Fruit fly (Drosophila melanogaster): ENCODE results near the gene Utx.
A peak's percentile ranks its signal among the peaks of the same experiment; 100 is the strongest.

The Utx gene

dm6 chr2L:10232827-10233226 is 45.8 kb downstream of the Utx start:
- TF ChIP-seq fd85E (GFP tag; optimal IDR thresholded peaks at IDR 0.05) (no peak), CG8632 (GFP tag; optimal IDR thresholded peaks at IDR 0.05) (no peak), CG1621 (tag; optimal IDR thresholded peaks at IDR 0.05) (no peak)

dm6 chr2L:10232152-10232816 is 46.3 kb downstream of the Utx start, which contains the start of gene eEF1delta:
Gene eEF1delta, plus strand, starts transcription at chr2L:10232507.
- TF ChIP-seq CG8319 (GFP tag; optimal IDR thresholded peaks at IDR 0.05) (no peak), eg (GFP tag; IDR thresholded peaks at IDR 0.05) (no peak), svp (GFP tag) (no peak), CG6276 (GFP tag; optimal IDR thresholded peaks at IDR 0.05) (no peak), dsx (GFP tag; optimal IDR thresholded peaks at IDR 0.05; ENCODE audit: poor library complexity, severe bottlenecking) (no peak), vri (GFP tag; optimal IDR thresholded peaks at IDR 0.05) (no peak), spab (GFP tag; optimal IDR thresholded peaks at IDR 0.05) (no peak), Sox15 (GFP tag; optimal IDR thresholded peaks at IDR 0.05) (no peak), CG1621 (tag; optimal IDR thresholded peaks at IDR 0.05) (no peak), CG31627 (GFP tag; optimal IDR thresholded peaks at IDR 0.05) (no peak), Lpt (GFP tag; optimal IDR thresholded peaks at IDR 0.05) (no peak), CG11762 (GFP tag; optimal IDR thresholded peaks at IDR 0.05; ENCODE audit: insufficient read depth) (no peak), salr (GFP tag; optimal IDR thresholded peaks at IDR 0.05) (no peak), CG32006 (GFP tag; optimal IDR thresholded peaks at IDR 0.05) (no peak)

- TF ChIP-seq eg (GFP tag; IDR thresholded peaks at IDR 0.05) = no peak
- TF ChIP-seq CG34406 (GFP tag; optimal IDR thresholded peaks at IDR 0.05) = no peak
- no peak for TF ChIP-seq svp (GFP tag)
- TF ChIP-seq CG16779 (tag; optimal IDR thresholded peaks at IDR 0.05) = no peak
- TF ChIP-seq CG6792 (GFP tag; optimal IDR thresholded peaks at IDR 0.05) = no peak
- TF ChIP-seq Hr4 (GFP tag; optimal IDR thresholded peaks at IDR 0.05) = no peak
- no peak for TF ChIP-seq Eip93F (GFP tag; optimal IDR thresholded peaks at IDR 0.05)
- TF ChIP-seq dac (GFP tag; optimal IDR thresholded peaks at IDR 0.05) = no peak
- TF ChIP-seq CG8319 (GFP tag; optimal IDR thresholded peaks at IDR 0.05) = no peak
- no peak for TF ChIP-seq CG1621 (tag; optimal IDR thresholded peaks at IDR 0.05)
- TF ChIP-seq CG3032 (tag; optimal IDR thresholded peaks at IDR 0.05) = no peak
- no peak for TF ChIP-seq Ets96B (tag; optimal IDR thresholded peaks at IDR 0.05)
- TF ChIP-seq net (GFP tag; optimal IDR thresholded peaks at IDR 0.05) = no peak
- no peak for TF ChIP-seq Smox (GFP tag; optimal IDR thresholded peaks at IDR 0.05)
Measured at dm6 chr2L:10231510-10231909, 47.1 kb downstream of the Utx start, which contains the start of gene ova. Gene ova, minus strand, starts transcription at chr2L:10231692.

DNA sequence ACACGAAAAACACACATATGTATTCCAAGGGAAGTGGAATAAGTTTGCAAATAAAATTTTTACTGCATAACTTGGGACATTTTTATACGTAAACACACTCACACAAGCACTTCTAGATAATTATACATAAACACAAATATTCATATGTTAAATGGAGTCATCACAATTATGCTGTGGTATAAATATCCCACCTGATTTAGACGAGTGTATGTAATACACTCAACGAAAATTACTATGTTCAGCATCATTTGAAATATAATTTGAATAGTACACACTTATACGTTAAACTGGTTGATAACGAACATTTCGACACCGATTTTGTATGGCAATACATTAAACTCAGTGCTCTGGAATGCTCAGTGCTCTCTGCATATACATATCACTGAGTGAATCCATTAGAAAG is 47.5 kb downstream of the Utx start:
- TF ChIP-seq Sox14 (GFP tag; optimal IDR thresholded peaks at IDR 0.05) (peak; percentile 61), CG7368 (GFP tag; optimal IDR thresholded peaks at IDR 0.05) (no peak), spab (GFP tag; optimal IDR thresholded peaks at IDR 0.05) (no peak), salr (GFP tag; optimal IDR thresholded peaks at IDR 0.05) (no peak), svp (GFP tag) (no peak), ss (GFP tag; optimal IDR thresholded peaks at IDR 0.05) (peak in 1 of 2 experiments; percentile 27), Eip78C (GFP tag) (peak; percentile 84), CG6808 (GFP tag; optimal IDR thresholded peaks at IDR 0.05) (peak; percentile 14), CG31627 (GFP tag; optimal IDR thresholded peaks at IDR 0.05) (peak; percentile 32), OdsH (GFP tag; optimal IDR thresholded peaks at IDR 0.05) (peak; percentile 57), eg (GFP tag; IDR thresholded peaks at IDR 0.05) (no peak), Ets21C (GFP tag; optimal IDR thresholded peaks at IDR 0.05) (no peak), Eip75B (GFP tag; optimal IDR thresholded peaks at IDR 0.05) (peak; percentile 58), fkh (GFP tag; optimal IDR thresholded peaks at IDR 0.05) (peak; percentile 5), CG11762 (GFP tag; optimal IDR thresholded peaks at IDR 0.05; ENCODE audit: insufficient read depth) (no peak), CG34406 (GFP tag; optimal IDR thresholded peaks at IDR 0.05) (peak; percentile 36), Sox15 (GFP tag; optimal IDR thresholded peaks at IDR 0.05) (peak; percentile 2), CG8319 (GFP tag; optimal IDR thresholded peaks at IDR 0.05) (peak; percentile 4), cyc (GFP tag; optimal IDR thresholded peaks at IDR 0.05) (peak; percentile 0), Lpt (GFP tag; optimal IDR thresholded peaks at IDR 0.05) (peak; percentile 31), Eip93F (GFP tag; optimal IDR thresholded peaks at IDR 0.05) (no peak), CG8119 (GFP tag; IDR thresholded peaks at IDR 0.05) (peak; percentile 51; the same call in 2 of the 3 replicates), CG11902 (GFP tag; optimal IDR thresholded peaks at IDR 0.05) (no peak), acj6 (GFP tag; optimal IDR thresholded peaks at IDR 0.05) (peak; percentile 43), Hr4 (GFP tag; optimal IDR thresholded peaks at IDR 0.05) (peak; percentile 71), CG6276 (GFP tag; optimal IDR thresholded peaks at IDR 0.05) (no peak), Hr38 (GFP tag; optimal IDR thresholded peaks at IDR 0.05) (no peak), CG3919 (GFP tag; optimal IDR thresholded peaks at IDR 0.05) (no peak), CG6792 (GFP tag; optimal IDR thresholded peaks at IDR 0.05) (peak; percentile 32), Blimp-1 (GFP tag; optimal IDR thresholded peaks at IDR 0.05) (no peak), CG32006 (GFP tag; optimal IDR thresholded peaks at IDR 0.05) (no peak), dac (GFP tag; optimal IDR thresholded peaks at IDR 0.05) (peak; percentile 24)
